Worm (Caenorhabditis elegans) whole organism, L4 larva: ENCODE data around the gene myo-2.

Experiments
- aha-1 ChIP-seq: fragments of 150-350 bp; peaks from one replicate; lab custom pipeline; 2014; ENCODE audit warnings: missing biosample characterization, missing genetic modification characterization
- aly-2 ChIP-seq: sonication (generic microtip); optimal IDR thresholded peaks from 2 replicates; lab custom pipeline; 2018; ENCODE audit warnings: missing biosample characterization, missing genetic modification characterization
- ama-1 ChIP-seq: fragments of 150-350 bp; optimal IDR thresholded peaks from 2 replicates; lab custom pipeline; 2014; ENCODE audit warnings: inconsistent platforms, mixed read lengths
- ceh-44 ChIP-seq: fragments of 200-800 bp; sonication (Bioruptor generic); IDR thresholded peaks from 2 replicates; pipeline ENCODE4 v1.3.6; 2022; ENCODE audit warnings: missing genetic modification reagents, missing genetic modification characterization, missing compliant biosample characterization
- mep-1 ChIP-seq: fragments of 150-350 bp; sonication (generic microtip); optimal IDR thresholded peaks from 3 replicates; lab custom pipeline; 2014; ENCODE audit warnings: missing biosample characterization, missing genetic modification characterization
- nhr-11 ChIP-seq: fragments of 150-350 bp; optimal IDR thresholded peaks from 2 replicates; lab custom pipeline; 2014; ENCODE audit warnings: missing biosample characterization, missing genetic modification characterization
- nhr-76 ChIP-seq: fragments of 150-350 bp; optimal IDR thresholded peaks from 2 replicates; lab custom pipeline; 2014; ENCODE audit warnings: missing biosample characterization, missing genetic modification characterization
- pha-4 ChIP-seq, 2 experiments: fragments of 150-350 bp in 1 of 2; fragments of 200-800 bp in 1 of 2; sonication (Bioruptor generic) in 1 of 2; IDR thresholded peaks in 1 of 2; optimal IDR thresholded peaks in 1 of 2; 2 replicates each; pipeline versions ENCODE4 v1.3.6 to Lab custom; 2014 to 2022; ENCODE audit warnings: missing genetic modification characterization in 2 of 2, missing genetic modification reagents in 2 of 2, missing biosample characterization in 1 of 2, missing compliant biosample characterization in 1 of 2
- skn-1 ChIP-seq: fragments of 150-350 bp; optimal IDR thresholded peaks from 2 replicates; lab custom pipeline; 2014; ENCODE audit warnings: missing biosample characterization, missing genetic modification characterization
- spr-1 ChIP-seq: sonication (generic microtip); optimal IDR thresholded peaks from 2 replicates; lab custom pipeline; 2016; ENCODE audit warnings: mild to moderate bottlenecking, missing genetic modification characterization, missing compliant biosample characterization
- unc-62 ChIP-seq, 3 experiments: fragments of 150-350 bp in 1 of 3; sonication (generic microtip); optimal IDR thresholded peaks in 2 of 3; peaks in 1 of 3; 1 replicate in 1 of 3; 2 replicates in 2 of 3; lab custom pipeline; 2014 to 2017; ENCODE audit warnings: missing biosample characterization in 3 of 3, missing genetic modification characterization in 3 of 3, missing genetic modification reagents in 3 of 3, missing genotype in 1 of 3

ce11 chrX:12425427-12425826 is 42.4 kb upstream of the myo-2 start, which contains the start of gene T24D3.2:
- no peak for TF ChIP-seq aly-2
- no peak for TF ChIP-seq spr-1 (tag; lab: Kevin White, UChicago)
- TF ChIP-seq skn-1 (tag; lab: Kevin White, UChicago), result no peak
- peak; percentile 69 for TF ChIP-seq aha-1 (tag; lab: Kevin White, UChicago)
- no peak for TF ChIP-seq unc-62 (GFP tag; optimal IDR thresholded peaks at IDR 0.05 in 1 of 2; lab: Kevin White, UChicago)
- no peak for TF ChIP-seq unc-62 (tag; optimal IDR thresholded peaks at IDR 0.05; lab: Kevin White, UChicago)
- no peak for TF ChIP-seq ceh-44 (GFP tag; lab: Robert Waterston, UW)
- no peak for TF ChIP-seq pha-4 (GFP tag; IDR thresholded peaks at IDR 0.05; lab: Robert Waterston, UW)
- TF ChIP-seq pha-4 (tag; optimal IDR thresholded peaks at IDR 0.05; lab: Kevin White, UChicago), result no peak
- TF ChIP-seq nhr-11 (tag; lab: Kevin White, UChicago), result no peak
- TF ChIP-seq ama-1 (lab: Kevin White, UChicago), result no peak
- TF ChIP-seq mep-1, result peak; percentile 24
- TF ChIP-seq nhr-76 (tag; lab: Kevin White, UChicago), result peak; percentile 73
